Worm (Caenorhabditis elegans) whole organism, L2 larva: ENCODE results near the gene C50F4.1.

ENCODE experiments used
- ama-1 ChIP-seq: fragments of 150-350 bp; optimal IDR thresholded peaks from 2 replicates; lab custom pipeline; 2018; ENCODE audit warnings: inconsistent platforms
- egl-27 ChIP-seq: sonication (generic microtip); optimal IDR thresholded peaks from 3 replicates; lab custom pipeline; 2017; ENCODE audit warnings: missing biosample characterization, missing genetic modification reagents, missing genetic modification characterization
- fos-1 ChIP-seq: fragments of 150-350 bp; optimal IDR thresholded peaks from 2 replicates; lab custom pipeline; 2014; ENCODE audit warnings: missing biosample characterization, missing genetic modification characterization
- lin-39 ChIP-seq: fragments of 150-350 bp; optimal IDR thresholded peaks from 2 replicates; lab custom pipeline; 2014; ENCODE audit warnings: missing biosample characterization, missing genetic modification reagents, missing genetic modification characterization
- nhr-11 ChIP-seq: fragments of 150-350 bp; optimal IDR thresholded peaks from 2 replicates; lab custom pipeline; 2014; ENCODE audit warnings: missing biosample characterization, missing genetic modification characterization
- nhr-129 ChIP-seq: fragments of 150-350 bp; optimal IDR thresholded peaks from 2 replicates; lab custom pipeline; 2014; ENCODE audit warnings: missing biosample characterization, missing genetic modification characterization
- snpc-4 ChIP-seq: fragments of 150-350 bp; optimal IDR thresholded peaks from 2 replicates; lab custom pipeline; 2014; ENCODE audit warnings: missing biosample characterization, missing genetic modification characterization
- zag-1 ChIP-seq: fragments of 150-350 bp; optimal IDR thresholded peaks from 2 replicates; lab custom pipeline; 2014; ENCODE audit warnings: missing biosample characterization, missing genetic modification characterization
- ztf-11 ChIP-seq: sonication (generic microtip); optimal IDR thresholded peaks from 2 replicates; lab custom pipeline; 2017; ENCODE audit warnings: missing biosample characterization, missing genetic modification characterization

- TF ChIP-seq fos-1 (tag; lab: Kevin White, UChicago) (no peak), zag-1 (tag; lab: Kevin White, UChicago) (no peak), ama-1 (lab: Kevin White, UChicago) (no peak), ztf-11 (no peak), egl-27 (tag; lab: Kevin White, UChicago) (no peak), snpc-4 (tag; lab: Kevin White, UChicago) (no peak), lin-39 (no peak), nhr-11 (tag; lab: Kevin White, UChicago) (no peak), nhr-129 (tag; lab: Kevin White, UChicago) (no peak)
Measured at ce11 chrV:9550313-9550712, 23.7 kb downstream of the C50F4.1 start, which contains the start of gene ehbp-1.
